Worm (Caenorhabditis elegans): Measurements from ENCODE around the gene lgc-18.

- TF ChIP-seq aly-1 (tag; optimal IDR thresholded peaks at IDR 0.05) (no peak), scrt-1 (GFP tag; IDR thresholded peaks at IDR 0.05) (no peak), flt-1 (GFP tag; IDR thresholded peaks at IDR 0.05) (no peak), F13C5.2 (tag; optimal IDR thresholded peaks at IDR 0.05) (no peak), ama-1 (optimal IDR thresholded peaks at IDR 0.05) (no peak), tbx-37 (GFP tag; conservative IDR thresholded peaks at IDR 0.05) (no peak), B0310.2 (tag; optimal IDR thresholded peaks at IDR 0.05) (no peak), tra-4 (tag; optimal IDR thresholded peaks at IDR 0.05) (no peak)
Observed at ce11 chrX:12082813-12083212, 42.6 kb upstream of the lgc-18 start.
